Worm (Caenorhabditis elegans) whole organism, mixed stage, embryonic: ENCODE data around the gene clec-169.

Experiments
- M03D4.4 ChIP-seq: sonication (generic microtip); optimal IDR thresholded peaks from 2 replicates; lab custom pipeline; 2017; ENCODE audit warnings: mild to moderate bottlenecking, missing genetic modification characterization, missing compliant biosample characterization
- bed-3 ChIP-seq: fragments of 200-800 bp; sonication (Bioruptor generic); optimal IDR thresholded peaks from 3 replicates; lab custom pipeline; 2018; ENCODE audit warnings: mild to moderate bottlenecking, missing genetic modification characterization, moderate library complexity, missing compliant biosample characterization
- blmp-1 ChIP-seq: fragments of 150-350 bp; optimal IDR thresholded peaks from 2 replicates; lab custom pipeline; 2014; ENCODE audit warnings: missing biosample characterization, missing genetic modification characterization
- ceh-39 ChIP-seq: fragments of 150-350 bp; optimal IDR thresholded peaks from 2 replicates; lab custom pipeline; 2014; ENCODE audit warnings: missing biosample characterization, missing genetic modification characterization
- ceh-43 ChIP-seq: fragments of 200-800 bp; sonication (Bioruptor generic); optimal IDR thresholded peaks from 2 replicates; lab custom pipeline; 2018; ENCODE audit warnings: mild to moderate bottlenecking, missing genetic modification characterization, moderate library complexity, missing compliant biosample characterization
- ceh-83 ChIP-seq: fragments of 200-800 bp; sonication (Bioruptor generic); optimal IDR thresholded peaks from 2 replicates; lab custom pipeline; 2018; ENCODE audit warnings: mild to moderate bottlenecking, missing genetic modification characterization, missing compliant biosample characterization
- ces-1 ChIP-seq: fragments of 150-350 bp; optimal IDR thresholded peaks from 2 replicates; lab custom pipeline; 2014; ENCODE audit warnings: missing biosample characterization, missing genetic modification reagents, missing genetic modification characterization
- cnd-1 ChIP-seq: fragments of 200-800 bp; sonication (Bioruptor generic); optimal IDR thresholded peaks from 2 replicates; lab custom pipeline; 2018; ENCODE audit warnings: mild to moderate bottlenecking, missing genetic modification characterization, missing compliant biosample characterization
- drap-1 ChIP-seq: fragments of 200-800 bp; sonication (Bioruptor generic); optimal IDR thresholded peaks from 3 replicates; lab custom pipeline; 2018; ENCODE audit warnings: mild to moderate bottlenecking, missing genetic modification characterization, missing compliant biosample characterization
- elt-1 ChIP-seq: sonication (generic microtip); optimal IDR thresholded peaks from 2 replicates; lab custom pipeline; 2017; ENCODE audit warnings: missing genetic modification characterization, mild to moderate bottlenecking, missing compliant biosample characterization, antibody characterized with exemption, moderate library complexity, borderline replicate concordance; ENCODE audit not compliant: insufficient read depth
- elt-3 ChIP-seq: fragments of 150-350 bp; optimal IDR thresholded peaks from 2 replicates; lab custom pipeline; 2014; ENCODE audit warnings: missing biosample characterization, missing genetic modification characterization
- flh-1 ChIP-seq: fragments of 200-800 bp; sonication (Bioruptor generic); optimal IDR thresholded peaks from 2 replicates; lab custom pipeline; 2018; ENCODE audit warnings: mild to moderate bottlenecking, missing genetic modification characterization, moderate library complexity, missing compliant biosample characterization
- ham-2 ChIP-seq: fragments of 200-800 bp; sonication (Bioruptor generic); optimal IDR thresholded peaks from 2 replicates; lab custom pipeline; 2018; ENCODE audit warnings: mild to moderate bottlenecking, missing genetic modification characterization, missing compliant biosample characterization
- hlh-1 ChIP-seq: fragments of 150-350 bp; optimal IDR thresholded peaks from 2 replicates; lab custom pipeline; 2014; ENCODE audit warnings: missing biosample characterization, missing genetic modification reagents, missing genetic modification characterization
- lin-13 ChIP-seq: fragments of 150-350 bp; optimal IDR thresholded peaks from 2 replicates; lab custom pipeline; 2014; ENCODE audit warnings: missing biosample characterization, missing genetic modification characterization
- lin-32 ChIP-seq: fragments of 200-800 bp; sonication (Bioruptor generic); optimal IDR thresholded peaks from 2 replicates; lab custom pipeline; 2018; ENCODE audit warnings: mild to moderate bottlenecking, missing genetic modification characterization, missing compliant biosample characterization
- lsy-2 ChIP-seq: fragments of 150-350 bp; optimal IDR thresholded peaks from 2 replicates; lab custom pipeline; 2014; ENCODE audit warnings: missing biosample characterization, missing genetic modification characterization
- mab-5 ChIP-seq: fragments of 150-350 bp; optimal IDR thresholded peaks from 2 replicates; lab custom pipeline; 2014; ENCODE audit warnings: missing biosample characterization, missing genetic modification characterization
- mep-1 ChIP-seq: fragments of 150-350 bp; optimal IDR thresholded peaks from 2 replicates; lab custom pipeline; 2017; ENCODE audit warnings: missing biosample characterization, missing genetic modification reagents, missing genetic modification characterization, inconsistent platforms
- mls-2 ChIP-seq: sonication (generic microtip); optimal IDR thresholded peaks from 2 replicates; lab custom pipeline; 2016; ENCODE audit warnings: mild to moderate bottlenecking, missing genetic modification characterization, moderate library complexity, missing compliant biosample characterization
- nhr-12 ChIP-seq: fragments of 150-350 bp; optimal IDR thresholded peaks from 2 replicates; lab custom pipeline; 2014; ENCODE audit warnings: missing biosample characterization, missing genetic modification characterization
- nhr-2 ChIP-seq: fragments of 150-350 bp; optimal IDR thresholded peaks from 2 replicates; lab custom pipeline; 2014; ENCODE audit warnings: missing biosample characterization, missing genetic modification characterization
- nhr-28 ChIP-seq: fragments of 150-350 bp; optimal IDR thresholded peaks from 2 replicates; lab custom pipeline; 2014; ENCODE audit warnings: missing biosample characterization, missing genetic modification characterization
- pha-4 ChIP-seq: fragments of 150-350 bp; optimal IDR thresholded peaks from 2 replicates; lab custom pipeline; 2018; ENCODE audit warnings: missing biosample characterization, missing genetic modification reagents, missing genetic modification characterization
- sem-2 ChIP-seq: fragments of 200-800 bp; sonication (Bioruptor generic); optimal IDR thresholded peaks from 2 replicates; lab custom pipeline; 2018; ENCODE audit warnings: mild to moderate bottlenecking, missing genetic modification characterization, missing compliant biosample characterization
- snpc-4 ChIP-seq: fragments of 150-350 bp; optimal IDR thresholded peaks from 2 replicates; lab custom pipeline; 2014; ENCODE audit warnings: missing biosample characterization, missing genetic modification characterization
- sptf-1 ChIP-seq: sonication (generic microtip); optimal IDR thresholded peaks from 2 replicates; lab custom pipeline; 2017; ENCODE audit warnings: mild to moderate bottlenecking, missing genetic modification characterization, moderate library complexity, missing compliant biosample characterization
- tbx-8 ChIP-seq: fragments of 200-800 bp; sonication (Bioruptor generic); optimal IDR thresholded peaks from 2 replicates; lab custom pipeline; 2018; ENCODE audit warnings: mild to moderate bottlenecking, missing genetic modification characterization, moderate library complexity, missing compliant biosample characterization
- unc-120 ChIP-seq: sonication (generic microtip); optimal IDR thresholded peaks from 2 replicates; lab custom pipeline; 2017; ENCODE audit warnings: missing genetic modification characterization, missing compliant biosample characterization; ENCODE audit not compliant: poor library complexity, severe bottlenecking
- unc-39 ChIP-seq: fragments of 150-350 bp; optimal IDR thresholded peaks from 2 replicates; lab custom pipeline; 2014; ENCODE audit warnings: missing biosample characterization, missing genetic modification characterization
- unc-62 ChIP-seq: fragments of 150-350 bp; optimal IDR thresholded peaks from 2 replicates; lab custom pipeline; 2014; ENCODE audit warnings: missing biosample characterization, missing genetic modification reagents, missing genetic modification characterization
- zip-8 ChIP-seq: fragments of 150-350 bp; optimal IDR thresholded peaks from 2 replicates; lab custom pipeline; 2014; ENCODE audit warnings: missing biosample characterization, missing genetic modification characterization
- ztf-11 ChIP-seq: fragments of 150-350 bp; optimal IDR thresholded peaks from 2 replicates; lab custom pipeline; 2014; ENCODE audit warnings: missing biosample characterization, missing genetic modification characterization

The clec-169 gene

ce11 chrIV:1289327-1289726 is 28.2 kb downstream of the clec-169 start, which contains the start of gene plst-1:
Gene plst-1 (plus strand): TSS chrIV:1289627.
- no peak for TF ChIP-seq lin-32 (GFP tag; lab: Kevin White, UChicago)
- TF ChIP-seq blmp-1: no peak
- TF ChIP-seq cnd-1: no peak
- TF ChIP-seq unc-62 (GFP tag; lab: Kevin White, UChicago): no peak
- TF ChIP-seq ces-1 (GFP tag; lab: Kevin White, UChicago): no peak
- TF ChIP-seq drap-1 (GFP tag; lab: Kevin White, UChicago): no peak
- no peak for TF ChIP-seq sem-2 (GFP tag; lab: Kevin White, UChicago)
- TF ChIP-seq elt-3 (tag; lab: Kevin White, UChicago): no peak
- no peak for TF ChIP-seq unc-120 (tag; lab: Kevin White, UChicago)
- TF ChIP-seq ztf-11 (tag; lab: Kevin White, UChicago): no peak
- no peak for TF ChIP-seq zip-8 (tag; lab: Kevin White, UChicago)
- TF ChIP-seq nhr-12: no peak
- TF ChIP-seq tbx-8: no peak
- TF ChIP-seq snpc-4: no peak

DNA sequence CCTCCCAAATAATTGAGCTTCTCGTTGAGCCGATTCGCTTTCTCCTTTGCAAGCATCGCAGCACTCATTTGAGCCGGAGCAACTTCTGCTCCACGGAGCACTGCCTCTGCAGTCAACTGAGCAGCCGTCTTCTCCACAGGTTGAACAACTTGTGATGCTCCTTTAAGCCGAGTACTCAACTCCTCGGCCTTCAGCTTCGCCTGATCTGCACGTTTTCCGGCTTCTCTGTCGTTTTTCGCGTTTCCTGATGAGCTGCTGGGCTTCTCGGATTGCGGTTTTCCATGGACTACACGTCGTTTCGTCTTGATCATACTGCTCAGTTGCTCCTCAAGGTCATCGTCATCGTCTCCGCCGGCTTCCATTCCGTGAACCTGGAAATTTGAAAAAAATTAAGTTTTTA is 37.9 kb downstream of the clec-169 start:
- no peak for TF ChIP-seq cnd-1
- no peak for TF ChIP-seq elt-1 (tag; lab: Kevin White, UChicago)
- no peak for TF ChIP-seq bed-3 (GFP tag; lab: Kevin White, UChicago)
- no peak for TF ChIP-seq lin-13 (tag; lab: Kevin White, UChicago)
- no peak for TF ChIP-seq unc-120 (tag; lab: Kevin White, UChicago)
- TF ChIP-seq mls-2 (tag; lab: Kevin White, UChicago): no peak
- TF ChIP-seq elt-3 (tag; lab: Kevin White, UChicago): no peak
- no peak for TF ChIP-seq snpc-4
- no peak for TF ChIP-seq ceh-83
- no peak for TF ChIP-seq lsy-2
- TF ChIP-seq sptf-1: no peak
- TF ChIP-seq flh-1 (GFP tag; lab: Kevin White, UChicago): no peak
- TF ChIP-seq mab-5 (tag; lab: Kevin White, UChicago): no peak
- TF ChIP-seq ceh-43: no peak
- no peak for TF ChIP-seq nhr-2 (tag; lab: Kevin White, UChicago)
- no peak for TF ChIP-seq ham-2 (GFP tag; lab: Kevin White, UChicago)
- TF ChIP-seq nhr-28 (tag; lab: Kevin White, UChicago): no peak
- TF ChIP-seq hlh-1: no peak
- no peak for TF ChIP-seq tbx-8
- no peak for TF ChIP-seq unc-62 (GFP tag; lab: Kevin White, UChicago)

DNA sequence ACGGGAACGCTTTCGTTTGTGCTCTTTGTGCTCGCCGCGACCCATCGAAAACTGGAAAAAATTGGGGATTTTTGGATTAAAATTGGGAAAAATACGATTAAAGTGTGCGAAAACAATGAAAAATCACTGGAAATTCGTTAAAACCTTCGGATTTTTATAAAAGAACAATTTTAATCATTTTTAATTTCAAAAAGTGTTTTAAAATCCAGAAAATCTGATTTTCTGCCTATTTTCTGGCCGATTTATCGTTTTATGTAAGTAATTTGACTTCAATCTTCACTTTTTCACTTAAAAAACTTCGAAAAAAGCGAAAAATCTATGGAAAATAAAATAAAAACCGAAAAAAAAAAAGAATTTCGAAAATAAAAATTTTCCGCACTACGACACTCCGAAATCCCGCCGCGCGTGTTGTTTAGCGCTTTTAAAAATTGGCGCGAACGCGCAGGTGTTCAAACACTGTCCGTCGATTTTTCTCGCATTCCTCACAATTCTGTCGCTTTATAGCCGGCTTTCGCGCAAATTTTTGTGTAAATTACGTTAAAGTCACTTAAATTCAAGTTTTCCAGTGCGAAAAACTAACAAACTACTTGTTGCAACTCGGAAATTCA is 48.6 kb downstream of the clec-169 start, which contains the start of the genes ddx-46 and F53H1.4:
TSS of gene ddx-46 (minus strand) at position 51 of the 608 bp plus-strand sequence.
TSS of gene F53H1.4 (plus strand) at position 567 of the 608 bp plus-strand sequence.
- peak; percentile 32 for TF ChIP-seq lin-13 (tag; lab: Kevin White, UChicago)
- no peak for TF ChIP-seq pha-4 (tag; lab: Kevin White, UChicago)
- peak; percentile 25 for TF ChIP-seq hlh-1
- TF ChIP-seq ham-2 (GFP tag; lab: Kevin White, UChicago): no peak
- no peak for TF ChIP-seq elt-3 (tag; lab: Kevin White, UChicago)
- TF ChIP-seq lsy-2: peak; percentile 24
- TF ChIP-seq mep-1 (tag; lab: Kevin White, UChicago): peak; percentile 21

DNA sequence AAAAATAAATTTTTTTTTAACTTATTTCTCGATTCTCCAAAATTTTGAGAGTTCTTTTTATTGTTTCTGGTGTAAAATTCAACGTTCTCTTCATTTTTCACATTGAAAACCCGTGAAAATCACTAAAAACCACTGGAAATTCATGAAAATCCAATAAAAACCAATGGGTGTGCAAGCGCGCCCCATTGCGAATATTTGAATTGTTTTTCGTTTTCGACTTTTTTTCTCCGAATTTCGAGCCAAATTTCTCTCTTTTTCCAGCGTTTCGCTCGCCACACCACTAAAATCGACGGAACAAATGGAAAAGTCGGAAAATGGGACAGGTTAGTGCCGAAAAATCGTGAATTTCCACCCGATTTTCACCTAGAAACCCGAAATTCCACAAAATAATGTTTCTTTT is 49.2 kb downstream of the clec-169 start:
- TF ChIP-seq snpc-4: no peak
- TF ChIP-seq lin-32 (GFP tag; lab: Kevin White, UChicago): no peak
- TF ChIP-seq elt-1 (tag; lab: Kevin White, UChicago): no peak
- TF ChIP-seq flh-1 (GFP tag; lab: Kevin White, UChicago): no peak
- TF ChIP-seq ztf-11 (tag; lab: Kevin White, UChicago): no peak
- no peak for TF ChIP-seq ces-1 (GFP tag; lab: Kevin White, UChicago)
- no peak for TF ChIP-seq lin-13 (tag; lab: Kevin White, UChicago)
- TF ChIP-seq M03D4.4 (tag; lab: Kevin White, UChicago): no peak
- no peak for TF ChIP-seq bed-3 (GFP tag; lab: Kevin White, UChicago)
- no peak for TF ChIP-seq zip-8 (tag; lab: Kevin White, UChicago)
- no peak for TF ChIP-seq unc-39
- no peak for TF ChIP-seq elt-3 (tag; lab: Kevin White, UChicago)
- TF ChIP-seq ceh-39 (tag; lab: Kevin White, UChicago): no peak
- TF ChIP-seq sptf-1: no peak
- TF ChIP-seq unc-62 (GFP tag; lab: Kevin White, UChicago): no peak
- TF ChIP-seq, all 35 proteins: peak for 0
